Fruit fly (Drosophila melanogaster) whole organism, embryonic: ENCODE measurements around the gene Cpr73D.

ENCODE experiments used
- Asciz ChIP-seq: fragments of 200-800 bp; sonication (Bioruptor generic); optimal IDR thresholded peaks from 2 replicates; lab custom pipeline; 2017; ENCODE audit warnings: missing biosample characterization, mild to moderate bottlenecking, missing genetic modification characterization, missing genetic modification reagents
- CG10366 ChIP-seq: fragments of 200-800 bp; sonication (Bioruptor generic); IDR thresholded peaks from 2 replicates; pipeline ENCODE4 v1.3.6; 2022; ENCODE audit warnings: missing biosample characterization, missing genetic modification characterization
- CG13424 ChIP-seq: fragments of 200-800 bp; sonication (Bioruptor generic); optimal IDR thresholded peaks from 2 replicates; lab custom pipeline; 2019; ENCODE audit warnings: missing biosample characterization, mild to moderate bottlenecking, missing genetic modification characterization, moderate library complexity
- CG14441 ChIP-seq: fragments of 200-800 bp; sonication (Bioruptor generic); IDR thresholded peaks from 2 replicates; pipeline ENCODE4 v1.3.6; 2022; ENCODE audit warnings: missing biosample characterization, missing genetic modification characterization
- CG17385 ChIP-seq: fragments of 200-800 bp; sonication (Bioruptor generic); optimal IDR thresholded peaks from 3 replicates; lab custom pipeline; 2018; ENCODE audit warnings: missing biosample characterization, mild to moderate bottlenecking, missing genetic modification characterization
- CG17612 ChIP-seq: fragments of 200-800 bp; sonication (Bioruptor generic); IDR thresholded peaks from 2 replicates; pipeline ENCODE4 v1.3.6; 2022; ENCODE audit warnings: missing biosample characterization, missing genetic modification characterization
- CG18262 ChIP-seq: fragments of 200-800 bp; optimal IDR thresholded peaks from 3 replicates; lab custom pipeline; 2019; ENCODE audit warnings: missing biosample characterization, mild to moderate bottlenecking, missing genetic modification characterization, moderate library complexity
- CG2712 ChIP-seq: fragments of 200-800 bp; optimal IDR thresholded peaks from 3 replicates; lab custom pipeline; 2019; ENCODE audit warnings: missing biosample characterization, mild to moderate bottlenecking, missing genetic modification characterization, moderate library complexity
- CG31441 ChIP-seq: fragments of 200-800 bp; sonication (Bioruptor generic); IDR thresholded peaks from 2 replicates; pipeline ENCODE4 v1.3.6; 2022; ENCODE audit warnings: missing biosample characterization, missing genetic modification characterization
- CG34224 ChIP-seq: fragments of 200-800 bp; sonication (Bioruptor generic); IDR thresholded peaks from 3 replicates; pipeline ENCODE4 v1.3.6; 2022; ENCODE audit warnings: missing biosample characterization, missing genetic modification characterization; ENCODE audit not compliant: partially characterized antibody
- CG6272 ChIP-seq: fragments of 200-800 bp; sonication (Bioruptor generic); IDR thresholded peaks from 2 replicates; pipeline ENCODE4 v1.3.6; 2022; ENCODE audit warnings: missing biosample characterization, missing genetic modification characterization
- CG7271 ChIP-seq: fragments of 200-800 bp; sonication (Bioruptor generic); optimal IDR thresholded peaks from 2 replicates; lab custom pipeline; 2018; ENCODE audit warnings: missing biosample characterization, mild to moderate bottlenecking, missing genetic modification characterization, moderate library complexity
- CG7372 ChIP-seq: fragments of 200-800 bp; sonication (Bioruptor generic); IDR thresholded peaks from 2 replicates; pipeline ENCODE4 v1.3.6; 2022; ENCODE audit warnings: missing biosample characterization, missing genetic modification characterization
- CG8359 ChIP-seq: fragments of 200-800 bp; sonication (Bioruptor generic); optimal IDR thresholded peaks from 2 replicates; lab custom pipeline; 2017; ENCODE audit warnings: missing biosample characterization, mild to moderate bottlenecking, missing genetic modification characterization, borderline replicate concordance
- CG9727 ChIP-seq: fragments of 200-800 bp; sonication (Bioruptor generic); optimal IDR thresholded peaks from 3 replicates; lab custom pipeline; 2017; ENCODE audit warnings: missing biosample characterization, mild to moderate bottlenecking, missing genetic modification characterization
- CG9932 ChIP-seq: fragments of 200-800 bp; sonication (Bioruptor generic); IDR thresholded peaks from 2 replicates; pipeline ENCODE4 v1.3.6; 2022; ENCODE audit warnings: missing biosample characterization, missing genetic modification characterization
- CHES-1-like ChIP-seq: fragments of 200-800 bp; sonication (Bioruptor generic); optimal IDR thresholded peaks from 2 replicates; lab custom pipeline; 2016; ENCODE audit warnings: missing biosample characterization, missing genetic modification characterization
- CTCF ChIP-seq: fragments of 200-800 bp; sonication (Bioruptor generic); optimal IDR thresholded peaks from 2 replicates; lab custom pipeline; 2017; ENCODE audit warnings: missing biosample characterization, mild to moderate bottlenecking, missing genetic modification characterization, moderate library complexity
- Dek ChIP-seq: fragments of 200-800 bp; sonication (Bioruptor generic); optimal IDR thresholded peaks from 3 replicates; lab custom pipeline; 2019; ENCODE audit warnings: missing biosample characterization, mild to moderate bottlenecking, missing genetic modification characterization, moderate library complexity
- ERR ChIP-seq: fragments of 200-800 bp; sonication (Bioruptor generic); optimal IDR thresholded peaks from 2 replicates; lab custom pipeline; 2016; ENCODE audit warnings: missing biosample characterization, missing genetic modification characterization
- Fer2 ChIP-seq: fragments of 200-800 bp; sonication (Bioruptor generic); optimal IDR thresholded peaks from 2 replicates; lab custom pipeline; 2018; ENCODE audit warnings: missing biosample characterization, mild to moderate bottlenecking, missing genetic modification characterization, moderate library complexity
- Fer3 ChIP-seq: fragments of 200-800 bp; sonication (Bioruptor generic); optimal IDR thresholded peaks from 2 replicates; lab custom pipeline; 2018; ENCODE audit warnings: missing biosample characterization, mild to moderate bottlenecking, missing genetic modification characterization, moderate library complexity
- H2.0 ChIP-seq: fragments of 200-800 bp; sonication (Bioruptor generic); IDR thresholded peaks from 2 replicates; pipeline ENCODE4 v1.3.6; 2022; ENCODE audit warnings: missing biosample characterization, missing genetic modification characterization
- Lhr ChIP-seq: fragments of 200-800 bp; sonication (Bioruptor generic); optimal IDR thresholded peaks from 3 replicates; lab custom pipeline; 2017; ENCODE audit warnings: mild to moderate bottlenecking, missing biosample characterization, missing genetic modification reagents, missing genetic modification characterization
- MBD-R2 ChIP-seq: fragments of 200-800 bp; sonication (Bioruptor generic); IDR thresholded peaks from 2 replicates; pipeline ENCODE4 v1.3.6; 2022; ENCODE audit warnings: missing biosample characterization, missing genetic modification characterization
- Mes4 ChIP-seq: fragments of 200-800 bp; sonication (Bioruptor generic); optimal IDR thresholded peaks from 2 replicates; lab custom pipeline; 2016; ENCODE audit warnings: missing biosample characterization, missing genetic modification characterization
- NC2α ChIP-seq: fragments of 200-800 bp; sonication (Bioruptor generic); optimal IDR thresholded peaks from 2 replicates; lab custom pipeline; 2016; ENCODE audit warnings: missing biosample characterization, missing genetic modification characterization
- Ssrp ChIP-seq: fragments of 200-800 bp; sonication (Bioruptor generic); optimal IDR thresholded peaks from 2 replicates; lab custom pipeline; 2018; ENCODE audit warnings: missing biosample characterization, mild to moderate bottlenecking, missing genetic modification characterization, moderate library complexity
- Trl ChIP-seq, 3 experiments: fragments of >200 bp in 2 of 3; fragments of 200-800 bp in 1 of 3; sonication (Bioruptor generic) in 1 of 3; optimal IDR thresholded peaks; 2 replicates in 1 of 3; 3 replicates in 2 of 3; lab custom pipeline; 2016 to 2017; ENCODE audit warnings: missing biosample characterization in 1 of 3, missing genetic modification characterization in 1 of 3
- bigmax ChIP-seq: fragments of 200-800 bp; sonication (Bioruptor generic); optimal IDR thresholded peaks from 2 replicates; lab custom pipeline; 2018; ENCODE audit warnings: missing biosample characterization, mild to moderate bottlenecking, missing genetic modification characterization
- cad ChIP-seq: fragments of >200 bp; optimal IDR thresholded peaks from 2 replicates; lab custom pipeline; 2017; ENCODE audit warnings: missing biosample characterization, missing genetic modification characterization
- cato ChIP-seq: fragments of 200-800 bp; sonication (Bioruptor generic); optimal IDR thresholded peaks from 2 replicates; lab custom pipeline; 2016; ENCODE audit warnings: missing biosample characterization, missing genetic modification characterization, borderline replicate concordance
- chm ChIP-seq: fragments of 200-800 bp; sonication (Bioruptor generic); IDR thresholded peaks from 2 replicates; pipeline ENCODE4 v1.3.6; 2022; ENCODE audit warnings: missing biosample characterization, missing genetic modification characterization
- ci ChIP-seq: fragments of 200-800 bp; sonication (Bioruptor generic); IDR thresholded peaks from 3 replicates; pipeline ENCODE4 v1.3.6; 2022; ENCODE audit warnings: missing biosample characterization, missing genetic modification characterization
- her ChIP-seq: fragments of 200-800 bp; sonication (Bioruptor generic); optimal IDR thresholded peaks from 2 replicates; lab custom pipeline; 2016; ENCODE audit warnings: missing biosample characterization, missing genetic modification characterization
- insv ChIP-seq, 2 experiments: fragments of 200-800 bp; sonication (Bioruptor generic); optimal IDR thresholded peaks; 3 replicates each; lab custom pipeline; 2016 to 2018; ENCODE audit warnings: missing biosample characterization in 2 of 2, missing genetic modification characterization in 2 of 2
- mam ChIP-seq: fragments of 200-800 bp; sonication (Bioruptor generic); optimal IDR thresholded peaks from 3 replicates; lab custom pipeline; 2016; ENCODE audit warnings: missing biosample characterization, missing genetic modification characterization
- mirr ChIP-seq: fragments of 200-800 bp; sonication (Bioruptor generic); optimal IDR thresholded peaks from 3 replicates; lab custom pipeline; 2018; ENCODE audit warnings: missing biosample characterization, mild to moderate bottlenecking, missing genetic modification characterization
- mld ChIP-seq: fragments of 200-800 bp; sonication (Bioruptor generic); IDR thresholded peaks from 3 replicates; pipeline ENCODE4 v1.3.6; 2022; ENCODE audit warnings: missing biosample characterization, missing genetic modification characterization; ENCODE audit not compliant: partially characterized antibody
- otp ChIP-seq: fragments of 200-800 bp; sonication (Bioruptor generic); IDR thresholded peaks from 3 replicates; pipeline ENCODE4, ENCODE4 v1.3.6; 2022; ENCODE audit warnings: missing biosample characterization, missing genetic modification characterization
- pb ChIP-seq: fragments of 200-800 bp; sonication (Bioruptor generic); optimal IDR thresholded peaks from 3 replicates; lab custom pipeline; 2016; ENCODE audit warnings: missing biosample characterization, missing genetic modification characterization
- pfk ChIP-seq: fragments of 200-800 bp; sonication (Bioruptor generic); optimal IDR thresholded peaks from 2 replicates; lab custom pipeline; 2018; ENCODE audit warnings: missing biosample characterization, mild to moderate bottlenecking, missing genetic modification characterization, moderate library complexity
- prd ChIP-seq, 3 experiments: fragments of >200 bp in 2 of 3; fragments of 200-800 bp in 1 of 3; sonication (Bioruptor generic) in 1 of 3; optimal IDR thresholded peaks in 2 of 3; IDR thresholded peaks in 1 of 3; 2 replicates in 2 of 3; 3 replicates in 1 of 3; pipeline versions ENCODE4 v1.3.6 to Lab custom; 2017 to 2022; ENCODE audit warnings: missing biosample characterization in 1 of 3, missing genetic modification characterization in 1 of 3
- psq ChIP-seq: fragments of 200-800 bp; sonication (Bioruptor generic); optimal IDR thresholded peaks from 2 replicates; lab custom pipeline; 2017; ENCODE audit warnings: missing biosample characterization, missing genetic modification characterization
- ranshi ChIP-seq: fragments of 200-800 bp; sonication (Bioruptor generic); IDR thresholded peaks from 2 replicates; pipeline ENCODE4 v1.3.6; 2022; ENCODE audit warnings: missing biosample characterization, missing genetic modification characterization
- row ChIP-seq: fragments of 200-800 bp; sonication (Bioruptor generic); IDR thresholded peaks from 3 replicates; pipeline ENCODE4 v1.3.6; 2022; ENCODE audit warnings: missing biosample characterization, missing genetic modification characterization
- scrt ChIP-seq: fragments of 200-800 bp; sonication (Bioruptor generic); optimal IDR thresholded peaks from 2 replicates; lab custom pipeline; 2018; ENCODE audit warnings: missing biosample characterization, mild to moderate bottlenecking, missing genetic modification characterization, moderate library complexity
- tx ChIP-seq: fragments of 200-800 bp; sonication (Bioruptor generic); optimal IDR thresholded peaks from 2 replicates; lab custom pipeline; 2016; ENCODE audit warnings: missing biosample characterization, missing genetic modification characterization

Gene Cpr73D

DNA sequence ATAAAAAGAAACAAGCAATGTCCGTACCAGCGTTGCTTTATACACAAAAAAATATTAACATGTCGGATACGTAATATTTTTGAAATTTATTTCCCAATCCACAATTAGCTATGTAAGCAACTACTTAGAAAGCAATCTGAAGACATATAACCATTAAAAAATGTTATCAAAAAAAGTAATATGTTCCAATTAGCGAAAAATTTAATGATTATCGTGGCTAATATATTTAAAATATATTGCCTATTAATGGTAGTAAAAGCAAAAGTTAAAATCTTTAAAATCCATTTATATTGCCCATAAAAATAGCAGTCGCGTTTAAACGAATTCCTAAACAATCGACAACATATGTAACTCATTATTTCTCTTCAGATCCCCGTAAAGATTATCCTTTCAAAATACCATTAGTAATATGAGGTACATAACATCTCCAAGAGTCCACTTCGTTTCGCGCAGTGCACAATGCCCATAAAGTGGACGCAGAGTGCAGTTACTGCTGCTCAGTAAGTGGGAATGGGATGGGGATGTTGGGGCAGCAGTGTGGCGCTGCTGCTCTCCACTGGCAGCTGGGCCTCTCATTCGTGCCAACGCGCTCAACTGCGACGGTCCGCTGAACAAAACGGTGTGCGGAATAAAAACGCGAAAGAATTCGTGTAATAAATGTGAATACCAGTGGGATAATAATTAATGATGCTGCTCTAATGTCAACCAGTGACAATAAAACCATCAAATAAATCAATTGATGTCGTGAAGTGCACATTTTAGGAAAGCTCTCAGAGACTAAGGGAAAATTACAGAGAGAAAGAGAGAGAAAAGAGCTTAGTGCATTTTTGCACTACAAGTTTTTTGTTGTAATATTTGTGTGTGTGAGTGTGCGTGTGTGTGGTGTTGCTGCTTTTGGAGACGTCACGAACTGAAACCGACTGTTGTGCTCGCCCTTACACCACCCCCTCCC lies 28.8 kb upstream of the Cpr73D start (continued):
- TF ChIP-seq CG8359 (no peak), CG17385 (peak; percentile 65), CG34224 (GFP tag; lab: Robert Waterston, UW) (no peak), CTCF (GFP tag; lab: Kevin White, UChicago) (no peak), Trl (optimal IDR thresholded peaks at IDR 0.05; lab: Kevin White, UChicago) (peak; percentile 28 to 41), Trl (GFP tag; optimal IDR thresholded peaks at IDR 0.05; lab: Kevin White, UChicago) (no peak), chm (GFP tag; lab: Robert Waterston, UW) (0 out of 2 replicates have a peak, but pooled peaks have one; percentile 50), CG13424 (peak; percentile 58), scrt (GFP tag; lab: Kevin White, UChicago) (peak; percentile 2), Fer2 (no peak), mam (GFP tag; lab: Kevin White, UChicago) (peak; percentile 23), CG18262 (tag; lab: Kevin White, UChicago) (peak; percentile 81), mirr (GFP tag; lab: Kevin White, UChicago) (no peak), her (GFP tag; lab: Kevin White, UChicago) (no peak), Asciz (GFP tag; lab: Kevin White, UChicago) (peak; percentile 60), Lhr (GFP tag; lab: Kevin White, UChicago) (no peak), CG2712 (tag; lab: Kevin White, UChicago) (peak; percentile 40), mld (GFP tag; lab: Robert Waterston, UW) (no peak), CG14441 (GFP tag; lab: Robert Waterston, UW) (peak; percentile 37; the same call in 1 of the 2 replicates), CG7372 (GFP tag; lab: Robert Waterston, UW) (0 out of 2 replicates have a peak, but pooled peaks have one; percentile 23), pb (no peak), CG9727 (GFP tag; lab: Kevin White, UChicago) (peak; percentile 71), tx (peak; percentile 13), prd (optimal IDR thresholded peaks at IDR 0.05; lab: Kevin White, UChicago) (no peak), prd (GFP tag; IDR thresholded peaks at IDR 0.05; lab: Robert Waterston, UW) (0 out of 3 replicates have a peak, but pooled peaks have one; percentile 33), ranshi (GFP tag; lab: Robert Waterston, UW) (peak; percentile 61), CG17612 (GFP tag; lab: Robert Waterston, UW) (no peak), bigmax (GFP tag; lab: Kevin White, UChicago) (no peak), psq (GFP tag; lab: Kevin White, UChicago) (no peak), MBD-R2 (GFP tag; lab: Robert Waterston, UW) (no peak; the same call in 1 of the 2 replicates), insv (GFP tag; optimal IDR thresholded peaks at IDR 0.05; lab: Kevin White, UChicago) (no peak), otp (no peak; the same call in 2 of the 3 replicates), ci (peak; percentile 72; the same call in 2 of the 3 replicates), CG7271 (tag; lab: Kevin White, UChicago) (no peak), Fer3 (no peak), CG31441 (GFP tag; lab: Robert Waterston, UW) (peak; percentile 63), CG10366 (peak; percentile 30), H2.0 (0 out of 2 replicates have a peak, but pooled peaks have one; percentile 7), cad (no peak), CHES-1-like (GFP tag; lab: Kevin White, UChicago) (no peak), CG9932 (GFP tag; lab: Robert Waterston, UW) (peak; percentile 45; the same call in 1 of the 2 replicates), CG6272 (GFP tag; lab: Robert Waterston, UW) (no peak), cato (GFP tag; lab: Kevin White, UChicago) (no peak), Mes4 (GFP tag; lab: Kevin White, UChicago) (no peak), pfk (no peak), Ssrp (peak; percentile 37), ERR (no peak), NC2α (no peak), Dek (tag; lab: Kevin White, UChicago) (peak; percentile 36), row (GFP tag; lab: Robert Waterston, UW) (peak; percentile 55; the same call in 2 of the 3 replicates)
